Worm (Caenorhabditis elegans): ENCODE measurements around the gene T28C6.5.

The T28C6.5 gene

DNA sequence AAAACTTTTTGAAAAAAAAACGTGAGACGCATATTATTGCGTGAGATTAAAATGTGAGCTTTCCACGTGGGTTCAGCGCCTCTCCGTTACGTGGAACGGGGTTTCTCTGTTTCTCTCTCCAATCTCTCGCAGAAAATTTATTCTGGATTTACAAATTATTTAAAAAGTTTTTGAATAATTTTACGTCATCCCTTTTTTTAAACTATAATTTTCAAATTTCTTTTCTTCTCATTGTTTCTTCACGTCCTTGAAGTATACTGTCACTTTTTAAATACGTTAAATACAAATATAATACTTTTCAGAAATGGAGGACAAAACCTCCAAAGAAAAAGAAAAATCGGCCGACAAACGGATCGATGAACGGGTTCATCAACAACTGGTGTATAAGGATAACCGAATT, 6.3 kb downstream of the T28C6.5 start, which contains the start of gene T28C6.7:
Gene T28C6.7 (plus strand): TSS at position 301 of the 400 bp plus-strand sequence.
- TF ChIP-seq jun-1 (tag; optimal IDR thresholded peaks at IDR 0.05), result no peak
- TF ChIP-seq rnt-1 (tag; optimal IDR thresholded peaks at IDR 0.05), result no peak
- no peak for TF ChIP-seq ceh-63 (GFP tag; optimal IDR thresholded peaks at IDR 0.05)
- no peak for TF ChIP-seq efl-1 (optimal IDR thresholded peaks at IDR 0.05)
- TF ChIP-seq efl-1 (GFP tag; optimal IDR thresholded peaks at IDR 0.05 in 1 of 2), result no peak
- TF ChIP-seq fkh-4 (tag; optimal IDR thresholded peaks at IDR 0.05; ENCODE audit: borderline replicate concordance), result no peak
- no peak for TF ChIP-seq unc-86 (tag; optimal IDR thresholded peaks at IDR 0.05)
- no peak for TF ChIP-seq sox-4 (tag; optimal IDR thresholded peaks at IDR 0.05)
- no peak for TF ChIP-seq elt-3 (tag; optimal IDR thresholded peaks at IDR 0.05)
- TF ChIP-seq unc-130 (tag; optimal IDR thresholded peaks at IDR 0.05), result no peak

DNA sequence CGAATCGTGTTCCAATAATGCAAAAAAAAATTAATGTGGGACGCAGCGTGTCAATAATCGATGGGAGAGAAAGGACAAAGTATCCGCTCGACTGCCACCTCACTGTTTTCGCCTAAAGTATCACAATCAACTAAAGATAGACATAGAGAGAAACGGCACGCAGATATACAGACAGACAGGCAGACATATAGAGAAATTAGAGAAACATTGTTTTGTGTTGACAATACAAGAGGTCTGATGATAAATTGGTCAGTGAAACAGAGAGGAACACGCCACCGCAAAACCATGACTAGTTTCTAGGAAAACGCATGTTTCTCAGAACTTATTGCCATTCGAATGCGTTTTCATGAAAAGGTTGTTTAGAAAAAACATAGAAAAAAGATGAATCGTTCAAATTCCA, 9.3 kb downstream of the T28C6.5 start, which contains the start of gene T28C6.8:
Gene T28C6.8 (minus strand): TSS at position 137 of the 400 bp plus-strand sequence.
- TF ChIP-seq mep-1 (tag; optimal IDR thresholded peaks at IDR 0.05) (peak; percentile 63), lin-35 (GFP tag; optimal IDR thresholded peaks at IDR 0.05) (peak in 1 of 2 experiments; percentile 68), snu-23 (GFP tag; optimal IDR thresholded peaks at IDR 0.05) (peak; percentile 59), nhr-20 (tag; optimal IDR thresholded peaks at IDR 0.05) (peak; percentile 59), C16A3.4 (tag; optimal IDR thresholded peaks at IDR 0.05) (peak; percentile 1), zip-4 (GFP tag; optimal IDR thresholded peaks at IDR 0.05) (no peak), nhr-12 (tag; optimal IDR thresholded peaks at IDR 0.05) (no peak), grh-1 (GFP tag; IDR thresholded peaks at IDR 0.05) (peak; percentile 32; the same call in 1 of the 2 replicates), sup-37 (GFP tag; optimal IDR thresholded peaks at IDR 0.05) (no peak), C34B4.2 (tag; optimal IDR thresholded peaks at IDR 0.05) (no peak), ceh-63 (GFP tag; optimal IDR thresholded peaks at IDR 0.05) (no peak), lin-13 (GFP tag; optimal IDR thresholded peaks at IDR 0.05) (peak; percentile 23), sox-4 (tag; optimal IDR thresholded peaks at IDR 0.05) (peak; percentile 4), efl-1 (optimal IDR thresholded peaks at IDR 0.05) (peak; percentile 17 to 23), efl-1 (GFP tag; optimal IDR thresholded peaks at IDR 0.05 in 1 of 2) (no peak), ztf-11 (tag; optimal IDR thresholded peaks at IDR 0.05) (no peak), fkh-8 (tag; optimal IDR thresholded peaks at IDR 0.05) (peak; percentile 33), blmp-1 (tag; optimal IDR thresholded peaks at IDR 0.05) (peak; percentile 88), nhr-28 (tag; optimal IDR thresholded peaks at IDR 0.05) (no peak), nhr-90 (tag; optimal IDR thresholded peaks at IDR 0.05; ENCODE audit: poor library complexity) (peak; percentile 36), swsn-7 (tag; optimal IDR thresholded peaks at IDR 0.05) (no peak), isw-1 (GFP tag; IDR thresholded peaks at IDR 0.05) (no peak), fos-1 (tag; optimal IDR thresholded peaks at IDR 0.05) (no peak), ceh-82 (tag; optimal IDR thresholded peaks at IDR 0.05) (no peak), mab-9 (GFP tag; IDR thresholded peaks at IDR 0.05) (no peak), egl-27 (tag; optimal IDR thresholded peaks at IDR 0.05) (peak in 1 of 2 experiments; percentile 18), pag-3 (tag; optimal IDR thresholded peaks at IDR 0.05; ENCODE audit: borderline replicate concordance, insufficient read depth) (peak; percentile 2), hlh-4 (tag; optimal IDR thresholded peaks at IDR 0.05) (no peak), nhr-77 (tag; optimal IDR thresholded peaks at IDR 0.05) (peak; percentile 17), unc-30 (tag; optimal IDR thresholded peaks at IDR 0.05) (no peak), nhr-19 (GFP tag; conservative IDR thresholded peaks at IDR 0.05) (no peak), aha-1 (tag; optimal IDR thresholded peaks at IDR 0.05) (no peak), lin-39 (tag; optimal IDR thresholded peaks at IDR 0.05) (no peak), fkh-10 (GFP tag; optimal IDR thresholded peaks at IDR 0.05) (no peak), skn-1 (tag; optimal IDR thresholded peaks at IDR 0.05) (peak; percentile 8), nhr-71 (tag; optimal IDR thresholded peaks at IDR 0.05) (peak; percentile 63), irx-1 (tag; optimal IDR thresholded peaks at IDR 0.05) (peak; percentile 10), C04F5.9 (tag; optimal IDR thresholded peaks at IDR 0.05) (no peak), lsy-2 (tag; optimal IDR thresholded peaks at IDR 0.05) (peak; percentile 8 to 49), hlh-17 (GFP tag; optimal IDR thresholded peaks at IDR 0.05; ENCODE audit: borderline replicate concordance) (no peak), elt-2 (tag; optimal IDR thresholded peaks at IDR 0.05) (no peak), elt-3 (tag; optimal IDR thresholded peaks at IDR 0.05) (peak in 4 of 6 experiments; percentile 12 to 64 (median 52)), nhr-85 (tag) (peak; percentile 85), nhr-47 (tag; optimal IDR thresholded peaks at IDR 0.05) (no peak), rnt-1 (tag; optimal IDR thresholded peaks at IDR 0.05) (peak; percentile 16), unc-130 (tag; optimal IDR thresholded peaks at IDR 0.05) (peak; percentile 32), lin-14 (GFP tag; optimal IDR thresholded peaks at IDR 0.05) (peak; percentile 85)
